Worm (Caenorhabditis elegans): ENCODE results near the gene T16A1.5.

DNA sequence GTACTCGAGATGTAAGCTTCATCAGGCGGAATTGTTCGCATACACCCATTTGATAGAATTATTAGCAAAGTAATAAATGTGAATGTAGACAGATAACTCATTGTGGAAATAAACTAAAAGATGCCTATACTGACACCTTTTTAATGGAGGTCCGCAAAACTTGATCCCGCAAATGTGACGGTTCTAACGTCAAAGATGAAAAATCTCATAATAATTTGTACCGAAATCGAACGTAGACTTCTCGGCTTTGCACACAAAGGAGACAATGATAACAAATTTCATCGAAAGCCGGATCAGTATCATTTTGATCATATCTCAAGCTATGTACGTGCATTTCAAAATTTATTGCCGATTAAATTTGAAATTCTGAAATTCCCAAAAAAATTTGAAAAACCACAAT, 24.7 kb upstream of the T16A1.5 start, which contains the start of gene R52.4:
- TF ChIP-seq ceh-9 (tag; optimal IDR thresholded peaks at IDR 0.05) (no peak), ama-1 (optimal IDR thresholded peaks at IDR 0.05) (no peak), T23F11.4 (GFP tag; optimal IDR thresholded peaks at IDR 0.05) (no peak), elt-4 (tag; optimal IDR thresholded peaks at IDR 0.05) (no peak), npax-4 (tag; optimal IDR thresholded peaks at IDR 0.05) (no peak), ttx-3 (tag; optimal IDR thresholded peaks at IDR 0.05) (no peak), lin-11 (tag; optimal IDR thresholded peaks at IDR 0.05) (no peak), ceh-19 (GFP tag; optimal IDR thresholded peaks at IDR 0.05) (no peak), unc-86 (tag; optimal IDR thresholded peaks at IDR 0.05) (no peak), pat-9 (tag; optimal IDR thresholded peaks at IDR 0.05) (no peak)
